Fruit fly (Drosophila melanogaster): ENCODE measurements around the gene RnrL.

dm6 chr2L:10303786-10304185 lies 24.0 kb downstream of the RnrL start, which contains the start of gene nmd:
- TF ChIP-seq Pif1A (GFP tag; optimal IDR thresholded peaks at IDR 0.05) (no peak), EcR (GFP tag; optimal IDR thresholded peaks at IDR 0.05) (no peak), CG8301 (tag; optimal IDR thresholded peaks at IDR 0.05) (no peak), CG12605 (GFP tag; IDR thresholded peaks at IDR 0.05) (no peak), D1 (tag; optimal IDR thresholded peaks at IDR 0.05) (no peak), fd96Ca (GFP tag; IDR thresholded peaks at IDR 0.05) (no peak), CG9948 (tag; optimal IDR thresholded peaks at IDR 0.05) (no peak)
